Fruit fly (Drosophila melanogaster): ENCODE measurements around the gene Wdr81.
A peak's percentile ranks its signal among the peaks of the same experiment; 100 is the strongest.

- peak; percentile 67 for TF ChIP-seq EcR (GFP tag; optimal IDR thresholded peaks at IDR 0.05)
- TF ChIP-seq CG17806 (tag; optimal IDR thresholded peaks at IDR 0.05), result no peak
- TF ChIP-seq D1 (tag; optimal IDR thresholded peaks at IDR 0.05), result no peak
These were observed 49.8 kb downstream of the Wdr81 start for dm6 chr2L:11970853-11971397.
